Worm (Caenorhabditis elegans) whole organism, late embryonic: ENCODE results near the gene H10E21.4.
A peak's percentile ranks its signal among the peaks of the same experiment; 100 is the strongest.

ENCODE experiments used
- C08G9.2 ChIP-seq: sonication (generic microtip); optimal IDR thresholded peaks from 2 replicates; lab custom pipeline; 2016; ENCODE audit warnings: mild to moderate bottlenecking, missing genetic modification characterization, moderate library complexity, missing compliant biosample characterization
- C38D4.7 ChIP-seq: fragments of 200-800 bp; sonication (Bioruptor generic); optimal IDR thresholded peaks from 2 replicates; lab custom pipeline; 2018; ENCODE audit warnings: mild to moderate bottlenecking, missing genetic modification characterization, moderate library complexity, missing compliant biosample characterization
- K09A11.1 ChIP-seq: sonication (generic microtip); optimal IDR thresholded peaks from 2 replicates; lab custom pipeline; 2017; ENCODE audit warnings: antibody characterized with exemption, mild to moderate bottlenecking, missing genetic modification characterization, missing compliant biosample characterization; ENCODE audit not compliant: insufficient read depth
- T23F11.4 ChIP-seq: fragments of 200-800 bp; sonication (Bioruptor generic); optimal IDR thresholded peaks from 2 replicates; lab custom pipeline; 2018; ENCODE audit warnings: mild to moderate bottlenecking, missing genetic modification characterization, missing compliant biosample characterization
- ahr-1 ChIP-seq: sonication (generic microtip); optimal IDR thresholded peaks from 2 replicates; lab custom pipeline; 2016; ENCODE audit warnings: missing genetic modification characterization, missing compliant biosample characterization
- ceh-14 ChIP-seq: sonication (generic microtip); optimal IDR thresholded peaks from 2 replicates; lab custom pipeline; 2016; ENCODE audit warnings: missing genotype, missing genetic modification characterization, missing compliant biosample characterization
- ceh-19 ChIP-seq: fragments of 200-800 bp; sonication (Bioruptor generic); optimal IDR thresholded peaks from 2 replicates; lab custom pipeline; 2018; ENCODE audit warnings: mild to moderate bottlenecking, missing genetic modification characterization, missing compliant biosample characterization
- ceh-24 ChIP-seq: sonication (generic microtip); optimal IDR thresholded peaks from 2 replicates; lab custom pipeline; 2016; ENCODE audit warnings: mild to moderate bottlenecking, missing genetic modification characterization, missing compliant biosample characterization
- ceh-30 ChIP-seq: fragments of 150-350 bp; optimal IDR thresholded peaks from 2 replicates; lab custom pipeline; 2014; ENCODE audit warnings: missing biosample characterization, missing genetic modification characterization
- ceh-31 ChIP-seq: sonication (generic microtip); optimal IDR thresholded peaks from 2 replicates; lab custom pipeline; 2016; ENCODE audit warnings: missing genetic modification characterization, missing compliant biosample characterization
- ceh-45 ChIP-seq: fragments of 200-800 bp; sonication (Bioruptor generic); IDR thresholded peaks from 2 replicates; pipeline ENCODE4 v1.3.6; 2022; ENCODE audit warnings: missing genetic modification reagents, missing genetic modification characterization, missing compliant biosample characterization
- ceh-48 ChIP-seq: sonication (generic microtip); optimal IDR thresholded peaks from 2 replicates; lab custom pipeline; 2016; ENCODE audit warnings: missing genetic modification characterization, inconsistent platforms, missing compliant biosample characterization
- ceh-6 ChIP-seq: fragments of 200-800 bp; sonication (Bioruptor generic); optimal IDR thresholded peaks from 2 replicates; lab custom pipeline; 2018; ENCODE audit warnings: mild to moderate bottlenecking, missing genetic modification characterization, missing compliant biosample characterization
- ceh-9 ChIP-seq: sonication (generic microtip); optimal IDR thresholded peaks from 2 replicates; lab custom pipeline; 2016; ENCODE audit warnings: mild to moderate bottlenecking, missing genetic modification characterization, inconsistent platforms, missing compliant biosample characterization
- elt-2 ChIP-seq: sonication (generic microtip); optimal IDR thresholded peaks from 2 replicates; lab custom pipeline; 2016; ENCODE audit warnings: missing genetic modification reagents, missing genetic modification characterization, missing compliant biosample characterization
- elt-4 ChIP-seq: sonication (generic microtip); optimal IDR thresholded peaks from 2 replicates; lab custom pipeline; 2016; ENCODE audit warnings: missing genetic modification characterization, missing compliant biosample characterization
- fkh-10 ChIP-seq: fragments of 150-350 bp; optimal IDR thresholded peaks from 2 replicates; lab custom pipeline; 2014; ENCODE audit warnings: missing biosample characterization, missing genetic modification reagents, missing genetic modification characterization
- fkh-6 ChIP-seq: sonication (generic microtip); optimal IDR thresholded peaks from 2 replicates; lab custom pipeline; 2016; ENCODE audit warnings: missing genetic modification characterization, missing compliant biosample characterization
- hlh-15 ChIP-seq: sonication (generic microtip); optimal IDR thresholded peaks from 2 replicates; lab custom pipeline; 2016; ENCODE audit warnings: missing genetic modification characterization, missing compliant biosample characterization
- hlh-30 ChIP-seq: sonication (generic microtip); optimal IDR thresholded peaks from 2 replicates; lab custom pipeline; 2017; ENCODE audit warnings: antibody characterized with exemption, missing genetic modification characterization, missing compliant biosample characterization; ENCODE audit not compliant: insufficient read depth
- lim-6 ChIP-seq: sonication (generic microtip); optimal IDR thresholded peaks from 2 replicates; lab custom pipeline; 2016; ENCODE audit warnings: missing genetic modification characterization, missing compliant biosample characterization
- lin-11 ChIP-seq: fragments of 200-800 bp; sonication (Bioruptor generic); optimal IDR thresholded peaks from 2 replicates; lab custom pipeline; 2018; ENCODE audit warnings: mild to moderate bottlenecking, missing genetic modification characterization, missing compliant biosample characterization
- madf-2 ChIP-seq: sonication (generic microtip); optimal IDR thresholded peaks from 2 replicates; lab custom pipeline; 2017; ENCODE audit warnings: missing genetic modification characterization, missing compliant biosample characterization
- nhr-11 ChIP-seq: fragments of 150-350 bp; optimal IDR thresholded peaks from 2 replicates; lab custom pipeline; 2014; ENCODE audit warnings: missing biosample characterization, missing genetic modification characterization
- nhr-232 ChIP-seq: sonication (generic microtip); optimal IDR thresholded peaks from 2 replicates; lab custom pipeline; 2016; ENCODE audit warnings: missing genetic modification characterization, missing compliant biosample characterization
- npax-4 ChIP-seq: sonication (generic microtip); optimal IDR thresholded peaks from 2 replicates; lab custom pipeline; 2016; ENCODE audit warnings: missing genetic modification characterization, missing compliant biosample characterization
- odd-2 ChIP-seq: sonication (generic microtip); optimal IDR thresholded peaks from 2 replicates; lab custom pipeline; 2017; ENCODE audit warnings: antibody characterized with exemption, mild to moderate bottlenecking, missing genetic modification characterization, missing compliant biosample characterization
- pag-3 ChIP-seq: sonication (generic microtip); optimal IDR thresholded peaks from 2 replicates; lab custom pipeline; 2016; ENCODE audit warnings: missing compliant biosample characterization, missing genetic modification characterization, borderline replicate concordance
- pha-2 ChIP-seq: sonication (generic microtip); optimal IDR thresholded peaks from 2 replicates; lab custom pipeline; 2017; ENCODE audit warnings: mild to moderate bottlenecking, missing genetic modification characterization, missing compliant biosample characterization
- pros-1 ChIP-seq: fragments of 150-350 bp; optimal IDR thresholded peaks from 2 replicates; lab custom pipeline; 2014; ENCODE audit warnings: missing biosample characterization, missing genetic modification reagents, missing genetic modification characterization
- sdc-2 ChIP-seq: sonication (generic microtip); optimal IDR thresholded peaks from 2 replicates; lab custom pipeline; 2016; ENCODE audit warnings: missing genotype, missing genetic modification characterization, missing compliant biosample characterization
- sox-4 ChIP-seq: sonication (generic microtip); optimal IDR thresholded peaks from 2 replicates; lab custom pipeline; 2017; ENCODE audit warnings: mild to moderate bottlenecking, missing genetic modification characterization, inconsistent platforms, missing compliant biosample characterization
- tbx-2 ChIP-seq: sonication (generic microtip); optimal IDR thresholded peaks from 2 replicates; lab custom pipeline; 2016; ENCODE audit warnings: missing genetic modification characterization, missing compliant biosample characterization
- tbx-7 ChIP-seq: sonication (generic microtip); optimal IDR thresholded peaks from 2 replicates; lab custom pipeline; 2016; ENCODE audit warnings: missing genotype, missing genetic modification characterization, missing compliant biosample characterization
- ttx-3 ChIP-seq: sonication (generic microtip); optimal IDR thresholded peaks from 2 replicates; lab custom pipeline; 2016; ENCODE audit warnings: missing genetic modification reagents, missing genetic modification characterization, missing compliant biosample characterization
- unc-86 ChIP-seq: sonication (generic microtip); optimal IDR thresholded peaks from 2 replicates; lab custom pipeline; 2016; ENCODE audit warnings: missing genetic modification characterization, missing compliant biosample characterization
- ztf-16 ChIP-seq: sonication (generic microtip); optimal IDR thresholded peaks from 2 replicates; lab custom pipeline; 2017; ENCODE audit warnings: missing genetic modification characterization, missing compliant biosample characterization

The H10E21.4 gene

DNA sequence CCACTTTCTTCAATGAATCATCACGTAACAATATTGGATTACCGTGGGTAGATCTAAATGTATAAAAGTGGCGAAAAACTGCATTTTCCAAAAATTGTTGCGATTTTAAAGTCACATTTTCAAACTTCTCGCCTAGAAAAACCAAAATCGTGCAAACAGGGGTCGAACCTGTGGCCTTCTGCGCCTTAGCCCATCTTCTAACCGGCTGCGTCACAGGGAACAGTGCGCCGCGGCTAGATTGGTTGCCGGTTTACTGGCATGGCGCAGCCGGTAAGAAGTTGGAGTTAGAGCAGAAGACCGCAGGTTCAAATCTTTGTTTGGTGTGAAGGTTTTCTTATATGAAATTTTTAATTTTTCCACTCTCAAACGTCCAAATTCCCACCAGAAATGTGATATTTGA, 29.6 kb upstream of the H10E21.4 start:
- TF ChIP-seq ceh-31 (no peak), ttx-3 (tag; lab: Kevin White, UChicago) (no peak), nhr-232 (tag; lab: Kevin White, UChicago) (no peak), C08G9.2 (tag; lab: Kevin White, UChicago) (no peak), unc-86 (tag; lab: Kevin White, UChicago) (no peak), ceh-48 (tag; lab: Kevin White, UChicago) (no peak), madf-2 (tag; lab: Kevin White, UChicago) (no peak), ceh-30 (tag; lab: Kevin White, UChicago) (no peak), K09A11.1 (tag; lab: Kevin White, UChicago) (no peak), elt-2 (no peak), ztf-16 (tag; lab: Kevin White, UChicago) (no peak), ceh-14 (tag; lab: Kevin White, UChicago) (no peak), pag-3 (tag; lab: Kevin White, UChicago) (no peak), tbx-7 (tag; lab: Kevin White, UChicago) (no peak)

DNA sequence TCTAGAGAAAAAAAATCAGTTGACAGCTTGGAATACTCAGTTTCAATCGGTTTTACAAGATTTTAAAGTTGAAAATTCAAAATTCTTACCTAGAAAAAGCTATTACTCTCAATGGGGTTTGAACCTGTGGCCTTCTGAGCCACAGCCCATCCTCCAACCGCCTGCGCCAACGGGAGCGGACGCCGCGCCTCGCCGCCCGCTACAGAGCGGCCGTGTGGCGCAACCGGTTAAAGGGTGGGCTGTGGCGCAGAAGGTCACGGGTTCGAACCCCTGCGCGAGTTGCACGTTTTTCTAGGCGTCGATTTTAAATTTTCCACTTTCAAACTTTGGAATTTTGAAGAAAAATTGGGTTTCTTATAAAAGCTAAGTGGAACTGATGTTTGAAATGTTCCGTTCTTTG, 28.9 kb upstream of the H10E21.4 start:
- TF ChIP-seq unc-86 (tag; lab: Kevin White, UChicago), result peak; percentile 24
- no peak for TF ChIP-seq pros-1
- TF ChIP-seq C08G9.2 (tag; lab: Kevin White, UChicago), result no peak
- TF ChIP-seq ceh-48 (tag; lab: Kevin White, UChicago), result no peak

DNA sequence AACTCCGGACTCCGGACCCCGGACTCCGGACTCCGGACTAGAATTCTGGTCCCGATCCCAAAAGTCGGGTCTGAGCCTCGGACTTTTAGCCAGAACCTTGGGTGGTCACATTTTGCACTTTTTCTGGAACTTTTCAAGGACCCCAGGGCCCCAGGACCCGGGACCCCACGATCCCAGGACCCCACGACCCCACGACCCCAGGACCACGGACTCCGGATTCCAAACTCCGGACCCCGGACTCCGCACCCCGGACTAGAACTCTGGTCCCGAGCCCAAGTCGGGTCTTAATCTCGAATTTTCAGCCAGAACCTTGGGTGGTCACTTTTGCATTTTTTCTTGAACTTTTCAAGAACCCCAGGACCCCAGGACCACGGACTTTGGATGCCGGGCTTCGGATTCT, 23.2 kb upstream of the H10E21.4 start:
- TF ChIP-seq nhr-232 (tag; lab: Kevin White, UChicago), result no peak
- TF ChIP-seq npax-4, result no peak
- no peak for TF ChIP-seq pag-3 (tag; lab: Kevin White, UChicago)
- no peak for TF ChIP-seq ahr-1 (tag; lab: Kevin White, UChicago)
- TF ChIP-seq ceh-31, result no peak
- TF ChIP-seq tbx-2 (tag; lab: Kevin White, UChicago), result no peak
- no peak for TF ChIP-seq C38D4.7 (GFP tag; lab: Kevin White, UChicago)
- no peak for TF ChIP-seq pha-2 (tag; lab: Kevin White, UChicago)
- TF ChIP-seq pros-1, result no peak
- TF ChIP-seq hlh-30 (tag; lab: Kevin White, UChicago), result no peak
- no peak for TF ChIP-seq fkh-10 (GFP tag; lab: Kevin White, UChicago)
- no peak for TF ChIP-seq ceh-45 (GFP tag; lab: Robert Waterston, UW)
- TF ChIP-seq lin-11, result no peak
- no peak for TF ChIP-seq ceh-24 (tag; lab: Kevin White, UChicago)

DNA sequence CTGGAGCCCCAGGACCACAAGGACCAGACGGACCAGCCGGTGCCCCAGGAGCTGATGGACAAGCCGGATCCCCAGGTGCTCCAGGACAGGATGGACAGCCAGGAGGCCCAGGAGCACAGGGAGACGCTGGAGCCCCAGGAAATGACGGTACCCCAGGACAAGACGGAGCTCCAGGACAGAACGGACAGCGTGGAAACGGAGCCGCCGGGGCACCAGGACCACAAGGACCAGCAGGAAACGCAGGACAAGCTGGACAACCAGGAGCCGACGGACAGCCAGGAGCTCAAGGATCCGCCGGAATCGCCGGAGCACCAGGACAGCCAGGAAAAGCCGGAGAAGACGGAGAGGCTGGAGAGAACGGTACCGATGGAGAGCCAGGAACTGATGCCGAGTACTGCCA, 22.0 kb upstream of the H10E21.4 start:
- TF ChIP-seq ceh-6 (GFP tag; lab: Kevin White, UChicago), result no peak
- no peak for TF ChIP-seq tbx-2 (tag; lab: Kevin White, UChicago)
- TF ChIP-seq ceh-45 (GFP tag; lab: Robert Waterston, UW), result no peak
- TF ChIP-seq ceh-14 (tag; lab: Kevin White, UChicago), result no peak
- TF ChIP-seq ceh-19 (GFP tag; lab: Kevin White, UChicago), result no peak

DNA sequence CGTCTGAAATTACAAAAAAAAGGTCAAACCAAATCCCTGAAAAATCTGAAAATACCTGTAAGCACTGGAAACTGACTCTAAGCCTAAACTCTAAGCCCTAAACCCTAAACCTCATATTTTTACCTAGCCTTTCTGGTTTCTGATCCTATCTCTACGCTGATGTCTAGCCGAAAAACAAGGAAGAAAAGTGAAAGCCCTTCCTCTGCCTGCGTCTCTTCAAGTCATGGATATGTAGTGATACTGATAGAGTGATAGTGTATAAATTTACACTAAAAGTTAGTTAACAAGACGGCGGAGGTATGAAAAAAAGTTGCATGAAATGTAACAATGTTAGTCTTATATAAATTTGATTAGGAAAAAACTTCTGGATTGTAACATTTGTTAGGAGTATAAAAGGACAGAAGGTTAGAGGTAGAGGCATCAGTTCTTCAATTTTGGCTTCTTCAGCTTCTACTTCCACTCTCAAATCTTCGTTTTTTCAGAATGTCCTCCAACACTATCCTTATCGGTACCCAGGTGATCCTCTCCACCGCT, 21.2 kb upstream of the H10E21.4 start, which contains the start of gene col-88:
Gene col-88 (plus strand): TSS at position 484 of the 534 bp plus-strand sequence.
- TF ChIP-seq pros-1 (no peak), odd-2 (tag; lab: Kevin White, UChicago) (no peak), pha-2 (tag; lab: Kevin White, UChicago) (no peak), sdc-2 (tag; lab: Kevin White, UChicago) (no peak), lim-6 (tag; lab: Kevin White, UChicago) (no peak), C08G9.2 (tag; lab: Kevin White, UChicago) (no peak), ztf-16 (tag; lab: Kevin White, UChicago) (no peak), tbx-7 (tag; lab: Kevin White, UChicago) (no peak), nhr-11 (tag; lab: Kevin White, UChicago) (no peak), elt-4 (tag; lab: Kevin White, UChicago) (no peak), ceh-9 (tag; lab: Kevin White, UChicago) (no peak), fkh-6 (tag; lab: Kevin White, UChicago) (no peak), hlh-15 (no peak), lin-11 (no peak), nhr-232 (tag; lab: Kevin White, UChicago) (no peak), K09A11.1 (tag; lab: Kevin White, UChicago) (no peak), sox-4 (tag; lab: Kevin White, UChicago) (no peak), T23F11.4 (GFP tag; lab: Kevin White, UChicago) (no peak)
